Fruit fly (Drosophila melanogaster) whole organism: ENCODE measurements around the gene Kr-h1.

Experiments
- Dll ChIP-seq: fragments of >200 bp; optimal IDR thresholded peaks from 2 replicates; lab custom pipeline; 2017
- EcR ChIP-seq, 2 experiments: fragments of >200 bp; optimal IDR thresholded peaks; 2 replicates each; lab custom pipeline; 2017; ENCODE audit warnings: missing biosample characterization in 2 of 2, missing genetic modification characterization in 2 of 2, missing genetic modification reagents in 2 of 2
- psq ChIP-seq: fragments of >200 bp; optimal IDR thresholded peaks from 2 replicates; lab custom pipeline; 2017
- usp ChIP-seq: fragments of >200 bp; optimal IDR thresholded peaks from 2 replicates; lab custom pipeline; 2017; ENCODE audit warnings: missing biosample characterization, missing genetic modification characterization, mixed read lengths

DNA sequence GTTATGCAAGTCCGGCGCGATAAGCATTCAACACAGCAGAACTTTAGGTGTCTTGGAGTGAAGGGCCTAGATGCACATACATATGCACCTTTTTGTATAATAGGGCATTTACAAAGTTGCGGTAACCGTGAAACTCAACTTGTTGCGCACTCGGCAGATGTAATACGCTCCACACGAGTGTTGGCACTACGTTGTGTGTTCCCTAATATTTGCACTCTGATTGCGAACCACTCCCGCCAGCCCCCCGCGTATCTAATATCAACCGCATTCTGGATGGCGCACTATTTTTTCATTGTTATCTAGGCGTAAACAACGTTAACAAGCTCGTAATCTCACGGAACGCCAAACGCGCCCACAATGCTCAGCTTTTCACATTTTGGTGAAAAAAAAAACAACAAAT, 2.1 kb upstream of the Kr-h1 start:
- no peak for TF ChIP-seq psq (lab: Kevin White, UChicago)
- TF ChIP-seq Dll: no peak
- no peak for TF ChIP-seq usp (GFP tag; lab: Kevin White, UChicago)
- TF ChIP-seq EcR (GFP tag; optimal IDR thresholded peaks at IDR 0.05; lab: Kevin White, UChicago): no peak
